Worm (Caenorhabditis elegans) whole organism, L1 larva: ENCODE data around the gene spon-1.

Experiments
- F16B12.6 ChIP-seq: fragments of 150-350 bp; optimal IDR thresholded peaks from 2 replicates; lab custom pipeline; 2014; ENCODE audit warnings: missing biosample characterization, missing genetic modification characterization
- alr-1 ChIP-seq: fragments of 200-800 bp; sonication (Bioruptor generic); optimal IDR thresholded peaks from 2 replicates; lab custom pipeline; 2018; ENCODE audit warnings: borderline replicate concordance, mild to moderate bottlenecking, missing genetic modification characterization, missing compliant biosample characterization
- aly-2 ChIP-seq: fragments of 150-350 bp; optimal IDR thresholded peaks from 2 replicates; lab custom pipeline; 2014; ENCODE audit warnings: missing biosample characterization, missing genetic modification characterization
- ceh-63 ChIP-seq: fragments of 200-800 bp; sonication (Bioruptor generic); optimal IDR thresholded peaks from 2 replicates; lab custom pipeline; 2018; ENCODE audit warnings: mild to moderate bottlenecking, missing genetic modification characterization, missing compliant biosample characterization
- elt-2 ChIP-seq: sonication (generic microtip); optimal IDR thresholded peaks from 2 replicates; lab custom pipeline; 2016; ENCODE audit warnings: missing genetic modification characterization, mild to moderate bottlenecking, inconsistent platforms, missing compliant biosample characterization, missing genetic modification reagents
- hpl-2 ChIP-seq: fragments of 150-350 bp; optimal IDR thresholded peaks from 2 replicates; lab custom pipeline; 2014; ENCODE audit warnings: missing biosample characterization, missing genetic modification reagents, missing genetic modification characterization
- lin-39 ChIP-seq: fragments of 150-350 bp; optimal IDR thresholded peaks from 2 replicates; lab custom pipeline; 2014; ENCODE audit warnings: missing biosample characterization, missing genetic modification reagents, missing genetic modification characterization
- mef-2 ChIP-seq: fragments of 150-350 bp; optimal IDR thresholded peaks from 2 replicates; lab custom pipeline; 2014; ENCODE audit warnings: missing biosample characterization, missing genetic modification characterization
- nhr-19 ChIP-seq: fragments of 200-800 bp; sonication (Bioruptor generic); conservative IDR thresholded peaks from 2 replicates; pipeline ENCODE4 v1.3.6; 2022; ENCODE audit warnings: missing genetic modification characterization, missing compliant biosample characterization
- snu-23 ChIP-seq: sonication (generic microtip); optimal IDR thresholded peaks from 2 replicates; lab custom pipeline; 2016; ENCODE audit warnings: missing genetic modification characterization, missing compliant biosample characterization
- tbx-2 ChIP-seq: sonication (generic microtip); optimal IDR thresholded peaks from 2 replicates; lab custom pipeline; 2016; ENCODE audit warnings: missing genetic modification characterization, missing compliant biosample characterization
- xbp-1 ChIP-seq: sonication (generic microtip); optimal IDR thresholded peaks from 2 replicates; lab custom pipeline; 2016; ENCODE audit warnings: missing genetic modification characterization, missing compliant biosample characterization
- zip-4 ChIP-seq: fragments of 200-800 bp; sonication (Bioruptor generic); optimal IDR thresholded peaks from 2 replicates; lab custom pipeline; 2018; ENCODE audit warnings: mild to moderate bottlenecking, missing genetic modification characterization, moderate library complexity, missing compliant biosample characterization

spon-1 gene

DNA sequence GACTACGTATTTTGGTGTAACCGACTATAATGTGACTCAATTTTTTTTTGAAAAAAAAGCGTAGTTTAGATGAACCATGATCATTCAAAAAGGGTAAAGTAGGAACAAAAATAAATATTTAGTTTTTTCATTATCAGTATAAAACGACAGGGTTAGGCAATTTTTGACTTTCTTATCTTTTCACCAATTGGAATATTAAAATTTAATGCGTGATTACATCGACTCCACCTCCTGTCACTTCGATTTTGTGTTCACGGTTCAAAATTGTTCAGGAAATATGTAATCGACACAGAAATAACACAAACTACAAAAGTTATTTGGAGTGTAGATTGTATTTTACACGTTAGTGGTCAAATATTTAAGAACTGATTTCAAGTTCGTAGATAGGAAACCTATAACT is 50.4 kb downstream of the spon-1 start:
- TF ChIP-seq elt-2 (tag; lab: Kevin White, UChicago) (peak; percentile 55), mef-2 (no peak)
- TF ChIP-seq, all 84 proteins: peak for 1

DNA sequence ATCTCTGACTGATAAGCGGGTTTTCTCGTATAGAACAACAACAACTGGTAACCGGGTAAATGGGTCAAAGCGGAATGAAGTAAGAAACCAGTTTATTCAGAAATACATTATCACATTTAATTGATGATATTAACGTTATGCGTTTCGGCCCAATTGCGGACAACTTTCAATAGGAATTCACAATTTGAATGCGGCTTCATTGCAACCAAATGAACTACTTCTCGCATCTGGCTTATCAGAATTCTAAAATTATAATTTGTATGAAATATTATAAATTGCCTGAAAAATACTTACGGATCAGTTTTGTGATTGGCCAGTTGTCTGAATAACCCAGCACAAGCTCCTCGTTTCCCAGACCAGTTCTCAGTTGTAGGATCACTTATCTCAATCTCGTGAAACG is 52.4 kb downstream of the spon-1 start, which contains the start of gene col-36:
TSS of gene col-36 (minus strand) at position 101 of the 400 bp plus-strand sequence.
- no peak for TF ChIP-seq F16B12.6 (tag; lab: Kevin White, UChicago)
- no peak for TF ChIP-seq zip-4 (GFP tag; lab: Kevin White, UChicago)
- TF ChIP-seq nhr-19 (GFP tag; lab: Robert Waterston, UW), result no peak
- TF ChIP-seq aly-2 (tag; lab: Kevin White, UChicago), result no peak
- no peak for TF ChIP-seq lin-39
- no peak for TF ChIP-seq hpl-2 (GFP tag; lab: Kevin White, UChicago)
- no peak for TF ChIP-seq xbp-1 (tag; lab: Kevin White, UChicago)
- no peak for TF ChIP-seq alr-1
- TF ChIP-seq snu-23 (GFP tag; lab: Kevin White, UChicago), result no peak
- no peak for TF ChIP-seq ceh-63 (GFP tag; lab: Kevin White, UChicago)
- TF ChIP-seq tbx-2 (tag; lab: Kevin White, UChicago), result no peak
